Fruit fly (Drosophila melanogaster): ENCODE data around the gene CG11437.

The CG11437 gene

DNA sequence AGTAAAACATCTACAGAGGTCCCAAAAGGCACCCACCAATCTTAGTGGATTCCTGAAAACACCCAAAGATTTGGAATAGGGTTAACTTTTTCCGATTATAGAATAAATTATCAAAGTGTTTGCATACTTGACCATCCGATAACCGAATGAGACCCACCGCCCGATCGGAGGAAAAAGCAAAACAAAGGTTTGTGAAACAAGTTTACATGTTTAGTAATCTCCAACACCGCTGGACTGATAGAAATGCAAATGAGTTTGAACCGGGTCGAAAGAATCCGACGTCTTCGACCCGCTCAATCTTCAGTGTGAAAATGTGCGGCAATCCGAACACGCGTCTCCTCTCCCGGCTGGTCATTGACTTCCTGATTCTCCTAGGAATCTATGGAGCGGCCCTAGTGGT is at the start of gene CG11437:
CG11437 (plus strand) TSS at position 301 of the 400 bp plus-strand sequence.
- TF ChIP-seq noc (tag; optimal IDR thresholded peaks at IDR 0.05): no peak

DNA sequence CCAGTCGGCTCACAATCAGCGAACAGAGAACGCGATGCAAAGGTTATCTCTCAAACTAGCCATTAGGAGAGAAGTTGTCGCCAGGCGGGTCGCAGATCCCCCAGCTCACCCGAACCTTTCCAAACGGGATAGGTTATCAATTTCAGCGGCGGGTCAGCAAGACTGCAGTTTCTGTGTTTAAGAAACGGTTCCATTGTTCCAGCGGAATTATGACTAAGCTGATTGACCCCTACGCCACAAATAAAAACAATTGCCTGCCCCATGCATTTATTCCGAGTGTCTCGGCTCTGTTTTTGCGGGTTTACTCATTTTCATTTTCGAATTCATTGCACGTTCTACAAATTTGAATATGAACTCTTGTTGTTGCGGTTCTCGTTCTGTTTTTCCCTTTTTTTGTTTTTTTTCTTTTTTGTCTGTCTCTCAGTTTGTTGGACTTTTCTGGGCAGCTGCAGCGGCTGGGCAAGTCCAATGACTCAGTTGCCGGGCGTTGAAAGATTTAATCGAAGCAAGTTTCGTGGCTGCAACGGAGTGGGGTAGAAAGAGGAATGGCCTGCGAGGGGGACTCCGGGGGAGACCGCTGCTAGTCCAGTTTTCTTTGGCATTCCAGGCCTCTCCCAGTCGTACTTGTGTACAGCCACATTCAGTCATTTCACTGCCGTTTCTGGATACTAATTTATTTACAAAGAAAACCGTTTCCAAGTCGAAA is 47.9 kb upstream of the CG11437 start:
- TF ChIP-seq noc (tag; optimal IDR thresholded peaks at IDR 0.05): no peak

DNA sequence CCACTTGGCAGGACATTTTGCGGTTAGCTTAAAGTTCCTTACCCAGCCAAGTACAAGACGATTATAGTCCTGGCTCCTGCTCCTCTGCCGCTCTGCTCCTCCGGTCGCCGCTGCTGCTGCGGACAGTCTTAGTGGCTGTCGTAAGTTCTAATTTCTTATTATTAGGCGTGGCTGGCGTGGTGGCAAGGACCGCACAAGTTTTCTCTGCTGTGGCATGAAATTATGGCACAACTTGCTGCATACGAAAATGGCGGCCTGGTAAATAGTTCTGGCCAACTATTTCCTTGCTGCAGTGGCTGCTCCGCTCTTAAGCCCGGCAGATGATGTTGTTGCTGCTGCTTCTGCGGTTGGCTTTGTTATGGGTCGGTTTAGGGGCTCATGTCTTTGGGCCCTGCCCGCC is 44.0 kb upstream of the CG11437 start:
- no peak for TF ChIP-seq noc (tag; optimal IDR thresholded peaks at IDR 0.05)

DNA sequence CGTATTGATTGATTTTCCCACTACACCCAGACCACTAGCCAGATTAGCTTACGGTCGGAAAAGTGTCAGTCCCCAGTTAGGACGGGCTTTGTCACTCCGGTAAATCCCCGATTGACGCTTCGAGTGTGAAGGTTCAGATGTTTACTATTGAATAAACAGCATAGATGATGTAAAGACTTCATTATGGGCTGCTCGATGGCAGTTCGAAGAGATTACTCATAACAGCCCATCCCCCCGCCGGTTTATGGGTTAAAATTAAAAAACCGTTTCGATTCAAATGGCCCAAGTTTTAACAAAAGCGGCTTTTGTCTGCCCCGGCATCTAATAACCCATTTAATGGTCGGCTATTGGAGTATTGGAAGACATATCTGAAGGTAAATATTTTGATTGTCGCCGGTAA is 31.6 kb upstream of the CG11437 start:
- no peak for TF ChIP-seq noc (tag; optimal IDR thresholded peaks at IDR 0.05)

DNA sequence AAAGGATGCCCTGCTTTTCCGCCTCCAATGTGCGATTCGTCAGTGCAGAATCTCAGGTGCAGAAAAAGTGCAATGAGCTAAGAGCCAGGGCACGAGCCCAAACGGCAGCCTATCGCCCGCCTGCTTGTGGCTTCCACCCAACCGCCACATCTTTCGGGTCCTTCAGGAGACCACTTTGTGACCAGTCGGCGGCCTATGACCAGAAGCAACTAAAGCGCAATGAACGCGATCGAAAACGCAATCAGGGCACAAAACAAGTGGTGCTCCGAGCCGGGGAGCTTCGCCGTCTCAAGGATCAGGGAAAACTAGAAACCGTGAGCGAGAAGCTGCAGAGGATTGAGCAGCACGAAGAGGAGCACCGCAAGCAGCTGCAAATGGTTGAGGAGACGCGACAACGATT is 14.3 kb upstream of the CG11437 start, which contains the start of gene CG11449:
CG11449 (plus strand) TSS at position 6 of the 400 bp plus-strand sequence.
- no peak for TF ChIP-seq noc (tag; optimal IDR thresholded peaks at IDR 0.05)

DNA sequence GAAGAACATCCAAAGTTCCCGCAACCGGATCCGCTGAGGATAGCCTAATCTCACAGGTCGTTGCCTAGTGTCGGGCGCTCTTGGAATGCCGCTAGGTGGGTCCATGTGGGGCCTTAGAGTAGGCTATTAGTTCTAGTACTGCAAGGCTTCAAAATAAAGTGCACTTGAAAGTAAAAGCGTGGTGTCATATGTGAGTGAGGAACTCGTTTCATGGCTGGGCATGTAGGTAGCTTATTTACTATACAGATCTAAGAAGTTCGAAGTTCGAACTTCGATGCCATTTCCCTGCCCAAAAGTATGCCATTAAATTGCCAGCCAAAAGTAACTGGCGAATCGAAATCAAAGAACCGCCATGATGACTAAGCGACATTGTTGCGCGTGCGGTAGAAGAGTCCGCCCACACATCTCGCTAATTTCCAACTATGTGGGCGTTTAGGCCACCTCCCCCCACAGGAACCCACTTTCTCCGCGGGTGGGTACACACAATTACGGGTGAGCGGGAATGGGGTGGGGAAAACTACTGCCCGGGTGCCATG is 12.6 kb upstream of the CG11437 start:
- TF ChIP-seq noc (tag; optimal IDR thresholded peaks at IDR 0.05): no peak

dm6 chr3L:22458271-22458670 is 10.4 kb upstream of the CG11437 start:
- no peak for TF ChIP-seq noc (tag; optimal IDR thresholded peaks at IDR 0.05)

dm6 chr3L:22458898-22459524 is 9.7 kb upstream of the CG11437 start:
- no peak for TF ChIP-seq noc (tag; optimal IDR thresholded peaks at IDR 0.05)

DNA sequence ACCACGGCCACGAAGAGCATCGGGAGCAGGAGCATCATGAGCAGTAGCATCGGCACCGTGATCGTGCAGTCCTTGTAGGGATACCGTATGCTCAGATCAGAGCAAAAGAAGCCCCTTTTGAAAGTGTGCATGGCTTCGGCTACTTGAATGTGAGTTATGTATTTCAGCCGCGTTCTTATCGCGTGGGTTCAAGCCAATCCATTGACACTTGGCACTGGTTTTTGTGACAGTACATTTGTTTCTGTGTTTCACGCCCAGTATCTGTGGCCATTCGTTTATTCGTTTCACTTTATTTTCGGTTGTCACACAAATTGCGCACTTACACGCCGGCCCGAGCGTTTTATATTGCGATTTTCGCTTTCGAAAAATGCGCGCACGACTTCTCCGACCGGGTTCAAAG is 8.2 kb upstream of the CG11437 start:
- TF ChIP-seq noc (tag; optimal IDR thresholded peaks at IDR 0.05): no peak

DNA sequence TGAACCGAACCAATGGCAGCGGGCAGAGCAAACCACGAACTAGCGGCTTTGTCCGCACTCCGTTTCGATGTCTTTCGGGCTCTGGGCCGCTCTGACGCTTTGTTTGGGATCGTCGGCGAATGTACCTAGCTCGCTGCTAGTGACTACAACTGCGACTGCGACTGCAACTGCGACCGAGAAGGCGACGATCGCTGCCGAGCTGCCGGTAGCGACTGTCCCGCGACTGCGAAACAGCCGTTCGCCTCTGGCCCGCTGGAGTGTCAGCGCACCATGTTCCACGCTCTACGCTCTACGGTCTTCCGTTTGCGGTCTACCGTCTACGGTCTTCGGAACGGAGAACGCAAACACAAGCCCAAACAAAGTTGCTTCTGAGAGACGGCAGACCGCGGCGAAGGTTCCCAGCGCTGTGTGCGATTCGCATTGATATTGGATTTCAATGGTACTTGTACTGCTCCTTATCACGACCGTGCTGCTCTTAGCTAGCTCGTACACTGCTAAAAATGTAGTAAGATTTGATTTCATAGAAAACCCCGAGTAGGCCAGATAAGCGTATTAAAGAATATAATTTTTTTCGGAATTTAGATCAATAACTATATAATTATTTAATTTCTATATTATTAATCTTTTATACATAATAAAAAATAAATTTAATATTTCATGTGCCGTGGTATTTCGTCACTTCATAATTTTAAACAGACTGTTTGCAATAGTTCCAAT is 7.6 kb upstream of the CG11437 start, which contains the start of gene laza:
laza (minus strand) TSS at position 214 of the 717 bp plus-strand sequence.
- TF ChIP-seq noc (tag; optimal IDR thresholded peaks at IDR 0.05): no peak

dm6 chr3L:22463412-22463811 is 5.2 kb upstream of the CG11437 start:
- TF ChIP-seq noc (tag; optimal IDR thresholded peaks at IDR 0.05): no peak

DNA sequence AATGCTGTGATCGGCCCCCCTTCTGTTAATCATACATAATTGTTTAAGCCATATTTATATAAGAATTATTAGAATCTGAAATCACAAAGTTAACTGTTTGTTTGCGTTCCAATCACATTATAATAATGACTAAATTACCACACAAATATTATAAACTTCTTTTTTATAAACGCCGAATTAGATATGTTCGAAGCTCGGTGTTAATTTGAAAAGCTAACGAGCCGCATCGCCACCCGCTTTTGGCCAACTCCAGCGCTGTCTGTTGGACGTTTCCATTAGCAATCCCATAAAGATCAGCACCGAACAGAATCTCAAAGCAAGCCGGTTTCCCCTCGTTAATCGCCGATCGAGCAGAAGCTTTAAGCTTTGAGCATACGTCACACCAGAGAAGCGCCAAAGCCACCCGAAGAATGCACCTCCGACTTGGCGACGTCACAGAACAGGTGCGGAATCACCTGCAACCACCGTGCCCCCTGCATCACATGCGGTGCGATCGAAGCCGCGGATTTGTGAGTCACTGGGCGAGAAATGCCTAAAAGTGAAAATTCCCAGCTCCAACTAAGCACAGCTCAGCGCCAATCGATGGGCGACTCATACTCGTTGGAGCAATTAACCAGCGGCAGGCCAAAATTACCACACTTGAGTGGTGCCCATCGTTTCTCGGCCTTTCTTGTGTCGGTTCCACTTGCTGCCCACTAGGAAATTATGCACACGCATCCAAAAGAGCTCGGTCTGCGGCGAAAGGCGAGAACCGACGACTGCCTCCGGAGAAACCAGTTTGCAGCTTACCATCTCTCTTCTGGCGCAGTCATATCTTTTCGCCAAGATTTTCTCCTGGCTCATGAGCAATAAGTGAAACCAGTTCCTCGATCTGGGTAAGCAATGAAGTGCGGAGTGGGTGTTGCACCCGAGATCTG is 2.9 kb upstream of the CG11437 start, which contains the start of gene CG11438:
CG11438 (plus strand) TSS at position 134 of the 917 bp plus-strand sequence.
- TF ChIP-seq noc (tag; optimal IDR thresholded peaks at IDR 0.05): no peak

dm6 chr3L:22466403-22466942 is 2.2 kb upstream of the CG11437 start:
- TF ChIP-seq noc (tag; optimal IDR thresholded peaks at IDR 0.05): no peak

DNA sequence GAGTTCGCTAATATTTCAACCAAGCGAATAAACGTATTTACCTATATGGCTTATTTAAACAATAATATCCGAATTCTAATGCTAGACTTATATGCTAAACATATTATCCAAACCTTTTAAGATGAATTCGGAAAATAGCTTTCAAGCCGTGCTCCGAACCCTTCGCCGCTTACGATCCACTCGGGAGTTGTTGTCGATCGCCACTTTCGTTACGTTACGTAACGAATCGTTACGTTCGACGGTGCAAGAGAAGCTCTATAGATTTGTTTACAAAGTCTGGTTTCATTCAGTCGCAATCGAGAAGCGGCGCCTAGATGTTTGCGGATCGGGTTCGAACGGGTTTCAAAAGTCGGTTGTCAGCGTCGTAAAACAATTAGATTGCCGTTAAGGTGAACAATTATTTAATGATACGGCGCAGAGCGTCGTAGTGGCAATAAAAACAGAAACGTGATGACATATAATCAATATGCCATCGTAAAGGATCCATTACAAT is 1.7 kb downstream of the CG11437 start, which contains the start of gene CG11426:
CG11426 (plus strand) TSS at position 258 of the 493 bp plus-strand sequence.
- no peak for TF ChIP-seq noc (tag; optimal IDR thresholded peaks at IDR 0.05)

All from whole organism, larva.